Fruit fly (Drosophila melanogaster) whole organism, wandering third instar larva: ENCODE measurements around the gene phtm.

Experiments
- CG9705 ChIP-seq: fragments of 200-800 bp; sonication (Bioruptor generic); optimal IDR thresholded peaks from 2 replicates; lab custom pipeline; 2018; ENCODE audit warnings: missing biosample characterization, mild to moderate bottlenecking, missing genetic modification characterization
- Dfd ChIP-seq: fragments of >200 bp; optimal IDR thresholded peaks from 2 replicates; lab custom pipeline; 2017; ENCODE audit warnings: missing biosample characterization, missing genetic modification characterization
- Hr78 ChIP-seq: fragments of >200 bp; optimal IDR thresholded peaks from 2 replicates; lab custom pipeline; 2017; ENCODE audit warnings: missing biosample characterization, missing genetic modification characterization
- Hr83 ChIP-seq: fragments of 200-300 bp; sonication (Bioruptor generic); optimal IDR thresholded peaks from 2 replicates; lab custom pipeline; 2016; ENCODE audit warnings: missing biosample characterization, mild to moderate bottlenecking, missing genetic modification characterization, moderate library complexity; ENCODE audit not compliant: poor library complexity, severe bottlenecking
- Myc ChIP-seq: fragments of >200 bp; optimal IDR thresholded peaks from 2 replicates; lab custom pipeline; 2017
- OdsH ChIP-seq: fragments of 200-800 bp; sonication (Bioruptor generic); optimal IDR thresholded peaks from 2 replicates; lab custom pipeline; 2016; ENCODE audit warnings: missing biosample characterization, mild to moderate bottlenecking, missing genetic modification characterization
- h ChIP-seq: fragments of 200-800 bp; sonication (Bioruptor generic); optimal IDR thresholded peaks from 3 replicates; lab custom pipeline; 2016; ENCODE audit warnings: missing biosample characterization, mild to moderate bottlenecking, missing genetic modification characterization
- lola ChIP-seq: fragments of >200 bp; optimal IDR thresholded peaks from 2 replicates; lab custom pipeline; 2017; ENCODE audit warnings: missing biosample characterization, missing genetic modification characterization
- pan ChIP-seq: fragments of >200 bp; optimal IDR thresholded peaks from 2 replicates; lab custom pipeline; 2017
- psq ChIP-seq: fragments of 200-800 bp; sonication (Bioruptor generic); optimal IDR thresholded peaks from 3 replicates; lab custom pipeline; 2017; ENCODE audit warnings: missing biosample characterization, mild to moderate bottlenecking, missing genetic modification characterization, moderate library complexity
- sage ChIP-seq: fragments of 200-800 bp; sonication (Bioruptor generic); optimal IDR thresholded peaks from 2 replicates; lab custom pipeline; 2016; ENCODE audit warnings: missing biosample characterization, mild to moderate bottlenecking, missing genetic modification characterization
- sv ChIP-seq: fragments of 200-800 bp; sonication (Bioruptor generic); optimal IDR thresholded peaks from 3 replicates; lab custom pipeline; 2016; ENCODE audit warnings: missing biosample characterization, missing genetic modification characterization
- usp ChIP-seq: fragments of >200 bp; optimal IDR thresholded peaks from 2 replicates; lab custom pipeline; 2017; ENCODE audit warnings: missing biosample characterization, missing genetic modification characterization

DNA sequence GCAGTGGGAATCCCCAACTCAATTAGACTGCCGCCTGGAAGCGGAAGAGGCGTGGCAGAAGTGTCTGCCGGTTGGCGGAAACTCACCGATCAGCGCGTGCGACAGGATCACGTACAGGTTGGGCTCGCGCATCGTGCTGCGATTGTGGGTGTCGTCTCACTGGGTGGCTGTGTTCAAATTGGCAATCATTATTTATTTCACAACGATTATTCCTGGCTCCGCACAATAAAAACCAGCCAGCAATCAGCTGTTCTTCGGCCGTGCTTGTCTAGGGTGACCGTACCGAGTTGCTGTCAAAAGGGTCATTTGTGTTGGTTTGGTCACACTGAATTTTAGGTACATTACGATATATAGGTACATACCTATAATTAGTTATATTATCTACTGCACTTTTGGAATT is 28.6 kb upstream of the phtm start, which contains the start of gene CG6659:
- TF ChIP-seq Dfd (GFP tag; lab: Kevin White, UChicago), result no peak
- no peak for TF ChIP-seq Hr78 (GFP tag; lab: Kevin White, UChicago)
- TF ChIP-seq Hr83 (GFP tag; lab: Kevin White, UChicago), result no peak
- TF ChIP-seq h (GFP tag; lab: Kevin White, UChicago), result no peak
- TF ChIP-seq lola (GFP tag; lab: Kevin White, UChicago), result no peak
- no peak for TF ChIP-seq usp
- TF ChIP-seq Myc (lab: Kevin White, UChicago), result no peak
- TF ChIP-seq OdsH (GFP tag; lab: Kevin White, UChicago), result no peak
- TF ChIP-seq sv (GFP tag; lab: Kevin White, UChicago), result no peak
- TF ChIP-seq sage, result no peak
- no peak for TF ChIP-seq psq
- no peak for TF ChIP-seq CG9705 (GFP tag; lab: Kevin White, UChicago)
- no peak for TF ChIP-seq pan (lab: Kevin White, UChicago)
